Worm (Caenorhabditis elegans) whole organism, L1 larva: ENCODE results near the gene F14H8.4.

Source experiments
- Y116A8C.19 ChIP-seq: sonication (generic microtip); optimal IDR thresholded peaks from 2 replicates; lab custom pipeline; 2016; ENCODE audit warnings: missing compliant biosample characterization, missing genetic modification characterization, borderline replicate concordance
- aly-2 ChIP-seq: fragments of 150-350 bp; optimal IDR thresholded peaks from 2 replicates; lab custom pipeline; 2014; ENCODE audit warnings: missing biosample characterization, missing genetic modification characterization
- ama-1 ChIP-seq: fragments of 150-350 bp; optimal IDR thresholded peaks from 2 replicates; lab custom pipeline; 2014
- ceh-63 ChIP-seq: fragments of 200-800 bp; sonication (Bioruptor generic); optimal IDR thresholded peaks from 2 replicates; lab custom pipeline; 2018; ENCODE audit warnings: mild to moderate bottlenecking, missing genetic modification characterization, missing compliant biosample characterization
- ceh-82 ChIP-seq, 3 experiments: fragments of 150-350 bp in 1 of 3; sonication (generic microtip) in 2 of 3; optimal IDR thresholded peaks; 2 replicates each; lab custom pipeline; 2014 to 2017; ENCODE audit warnings: missing biosample characterization in 3 of 3, missing genetic modification characterization in 3 of 3
- efl-1 ChIP-seq, 4 experiments: fragments of 150-350 bp; optimal IDR thresholded peaks in 3 of 4; peaks in 1 of 4; 1 replicate in 1 of 4; 2 replicates in 3 of 4; lab custom pipeline; 2014; ENCODE audit warnings: missing biosample characterization in 2 of 4, missing genetic modification characterization in 2 of 4, missing genetic modification reagents in 2 of 4
- egl-13 ChIP-seq: sonication (generic microtip); optimal IDR thresholded peaks from 2 replicates; lab custom pipeline; 2016; ENCODE audit warnings: missing genotype, missing genetic modification reagents, missing genetic modification characterization, missing compliant biosample characterization
- elt-3 ChIP-seq, 6 experiments: fragments of 150-350 bp in 1 of 6; sonication (generic microtip); optimal IDR thresholded peaks; 2 replicates each; lab custom pipeline; 2017 to 2018; ENCODE audit warnings: missing biosample characterization in 6 of 6, missing genetic modification characterization in 6 of 6, inconsistent platforms in 1 of 6
- grh-1 ChIP-seq: fragments of 200-800 bp; sonication (Bioruptor generic); IDR thresholded peaks from 2 replicates; pipeline ENCODE4 v1.3.6; 2022; ENCODE audit warnings: missing genetic modification reagents, missing genetic modification characterization, missing compliant biosample characterization
- isw-1 ChIP-seq: fragments of 200-800 bp; sonication (Bioruptor generic); IDR thresholded peaks from 2 replicates; pipeline ENCODE4 v1.3.6; 2022; ENCODE audit warnings: missing genetic modification characterization, missing compliant biosample characterization
- lin-13 ChIP-seq: fragments of 150-350 bp; optimal IDR thresholded peaks from 2 replicates; lab custom pipeline; 2014; ENCODE audit warnings: missing biosample characterization, missing genetic modification reagents, missing genetic modification characterization
- lin-14 ChIP-seq: fragments of 200-800 bp; sonication (Bioruptor generic); optimal IDR thresholded peaks from 2 replicates; lab custom pipeline; 2018; ENCODE audit warnings: mild to moderate bottlenecking, missing genetic modification characterization, moderate library complexity, missing compliant biosample characterization
- lin-35 ChIP-seq, 2 experiments: fragments of 150-350 bp; optimal IDR thresholded peaks; 2 replicates each; lab custom pipeline; 2014; ENCODE audit warnings: missing biosample characterization in 2 of 2, missing genetic modification characterization in 2 of 2, missing genetic modification reagents in 2 of 2
- lir-3 ChIP-seq: sonication (generic microtip); optimal IDR thresholded peaks from 2 replicates; lab custom pipeline; 2016; ENCODE audit warnings: mild to moderate bottlenecking, missing genetic modification characterization, moderate library complexity, missing compliant biosample characterization; ENCODE audit not compliant: poor library complexity
- nhr-11 ChIP-seq: fragments of 150-350 bp; optimal IDR thresholded peaks from 2 replicates; lab custom pipeline; 2014; ENCODE audit warnings: missing biosample characterization, missing genetic modification characterization
- nhr-12 ChIP-seq: sonication (generic microtip); optimal IDR thresholded peaks from 2 replicates; lab custom pipeline; 2017; ENCODE audit warnings: missing biosample characterization, missing genetic modification characterization
- nhr-20 ChIP-seq: sonication (generic microtip); optimal IDR thresholded peaks from 2 replicates; lab custom pipeline; 2016; ENCODE audit warnings: mild to moderate bottlenecking, missing genetic modification characterization, missing compliant biosample characterization
- nhr-28 ChIP-seq: fragments of 150-350 bp; optimal IDR thresholded peaks from 2 replicates; lab custom pipeline; 2014; ENCODE audit warnings: missing biosample characterization, missing genetic modification characterization
- nhr-47 ChIP-seq: sonication (generic microtip); optimal IDR thresholded peaks from 2 replicates; lab custom pipeline; 2016; ENCODE audit warnings: mild to moderate bottlenecking, missing genetic modification characterization, moderate library complexity, missing compliant biosample characterization
- nhr-77 ChIP-seq: fragments of 150-350 bp; optimal IDR thresholded peaks from 2 replicates; lab custom pipeline; 2014; ENCODE audit warnings: missing biosample characterization, missing genetic modification characterization
- nhr-84 ChIP-seq: sonication (generic microtip); optimal IDR thresholded peaks from 2 replicates; lab custom pipeline; 2017; ENCODE audit warnings: missing biosample characterization, missing genetic modification characterization
- nhr-85 ChIP-seq: sonication (generic microtip); peaks from one replicate; lab custom pipeline; 2016; ENCODE audit warnings: missing genetic modification characterization, inconsistent platforms, missing compliant biosample characterization
- nhr-90 ChIP-seq: sonication (generic microtip); optimal IDR thresholded peaks from 2 replicates; lab custom pipeline; 2016; ENCODE audit warnings: mild to moderate bottlenecking, missing genetic modification characterization, missing compliant biosample characterization; ENCODE audit not compliant: poor library complexity
- pax-3 ChIP-seq: fragments of 200-800 bp; sonication (Bioruptor generic); optimal IDR thresholded peaks from 2 replicates; lab custom pipeline; 2018; ENCODE audit warnings: mild to moderate bottlenecking, missing genetic modification characterization, moderate library complexity, missing compliant biosample characterization
- snpc-4 ChIP-seq: fragments of 150-350 bp; optimal IDR thresholded peaks from 2 replicates; lab custom pipeline; 2014; ENCODE audit warnings: missing biosample characterization, missing genetic modification characterization
- unc-30 ChIP-seq: sonication (generic microtip); optimal IDR thresholded peaks from 2 replicates; lab custom pipeline; 2017; ENCODE audit warnings: missing biosample characterization, missing genetic modification characterization
- unc-62 ChIP-seq: fragments of 150-350 bp; optimal IDR thresholded peaks from 2 replicates; lab custom pipeline; 2014; ENCODE audit warnings: missing biosample characterization, missing genetic modification reagents, missing genetic modification characterization
- xbp-1 ChIP-seq: sonication (generic microtip); optimal IDR thresholded peaks from 2 replicates; lab custom pipeline; 2016; ENCODE audit warnings: missing genetic modification characterization, missing compliant biosample characterization
- ztf-11 ChIP-seq, 2 experiments: sonication (generic microtip); optimal IDR thresholded peaks; 2 replicates each; lab custom pipeline; 2016 to 2017; ENCODE audit warnings: missing genetic modification characterization in 2 of 2, missing biosample characterization in 1 of 2, missing compliant biosample characterization in 1 of 2

Gene F14H8.4

ce11 chrV:15052368-15052767 is 28.7 kb downstream of the F14H8.4 start, which contains the start of the genes fbxa-82 and C25D7.5:
fbxa-82 (minus strand) TSS chrV:15052530.
C25D7.5 (plus strand) TSS chrV:15052650.
- no peak for TF ChIP-seq isw-1 (GFP tag; lab: Robert Waterston, UW)
- no peak for TF ChIP-seq snpc-4 (tag; lab: Kevin White, UChicago)
- TF ChIP-seq nhr-28 (tag; lab: Kevin White, UChicago), result no peak
- TF ChIP-seq lin-13, result no peak
- TF ChIP-seq lir-3 (tag; lab: Kevin White, UChicago), result no peak
- TF ChIP-seq egl-13 (tag; lab: Kevin White, UChicago), result no peak
- no peak for TF ChIP-seq ceh-63 (GFP tag; lab: Kevin White, UChicago)
- no peak for TF ChIP-seq nhr-90 (tag; lab: Kevin White, UChicago)
- TF ChIP-seq ztf-11 (tag; optimal IDR thresholded peaks at IDR 0.05; lab: Kevin White, UChicago), result no peak
- no peak for TF ChIP-seq aly-2 (tag; lab: Kevin White, UChicago)
- TF ChIP-seq grh-1 (GFP tag; lab: Robert Waterston, UW), result no peak
- TF ChIP-seq nhr-84 (tag; lab: Kevin White, UChicago), result no peak
- TF ChIP-seq lin-14 (GFP tag; lab: Kevin White, UChicago), result no peak
- TF ChIP-seq ceh-82 (tag; optimal IDR thresholded peaks at IDR 0.05; lab: Kevin White, UChicago), result no peak
- TF ChIP-seq pax-3, result no peak
- no peak for TF ChIP-seq lin-35 (GFP tag; optimal IDR thresholded peaks at IDR 0.05; lab: Kevin White, UChicago)
- TF ChIP-seq nhr-20 (tag; lab: Kevin White, UChicago), result no peak
- TF ChIP-seq xbp-1 (tag; lab: Kevin White, UChicago), result no peak

ce11 chrV:15054733-15055132 is 31.1 kb downstream of the F14H8.4 start:
- TF ChIP-seq nhr-12, result no peak
- no peak for TF ChIP-seq nhr-90 (tag; lab: Kevin White, UChicago)
- TF ChIP-seq Y116A8C.19, result no peak

ce11 chrV:15055873-15056272 is 32.2 kb downstream of the F14H8.4 start, which contains the start of gene C25D7.16:
C25D7.16 (plus strand) TSS chrV:15056173.
- no peak for TF ChIP-seq efl-1 (optimal IDR thresholded peaks at IDR 0.05; lab: Kevin White, UChicago)
- TF ChIP-seq efl-1 (GFP tag; optimal IDR thresholded peaks at IDR 0.05 in 1 of 2; lab: Kevin White, UChicago), result peak in 1 of 2 experiments; percentile 49
- TF ChIP-seq nhr-47, result no peak
- no peak for TF ChIP-seq aly-2 (tag; lab: Kevin White, UChicago)
- TF ChIP-seq elt-3 (tag; optimal IDR thresholded peaks at IDR 0.05; lab: Kevin White, UChicago), result no peak
- TF ChIP-seq, all 84 proteins: peak for 1

- no peak for TF ChIP-seq nhr-20 (tag; lab: Kevin White, UChicago)
- TF ChIP-seq snpc-4 (tag; lab: Kevin White, UChicago), result no peak
- TF ChIP-seq nhr-77, result no peak
- TF ChIP-seq, all 84 proteins: peak for 0
These were observed 32.7 kb downstream of the F14H8.4 start for ce11 chrV:15056346-15056839.

- TF ChIP-seq unc-30 (tag; lab: Kevin White, UChicago) (no peak), ama-1 (lab: Kevin White, UChicago) (no peak), unc-62 (GFP tag; lab: Kevin White, UChicago) (no peak), nhr-11 (tag; lab: Kevin White, UChicago) (no peak)
These were observed 34.1 kb downstream of the F14H8.4 start for ce11 chrV:15057724-15058123.

ce11 chrV:15058423-15058822 is 34.8 kb downstream of the F14H8.4 start:
- TF ChIP-seq nhr-12 (no peak), nhr-85 (peak; percentile 34)

ce11 chrV:15058965-15059364 is 35.3 kb downstream of the F14H8.4 start:
- TF ChIP-seq efl-1 (optimal IDR thresholded peaks at IDR 0.05; lab: Kevin White, UChicago) (no peak), efl-1 (GFP tag; optimal IDR thresholded peaks at IDR 0.05 in 1 of 2; lab: Kevin White, UChicago) (peak in 1 of 2 experiments; percentile 87), elt-3 (tag; optimal IDR thresholded peaks at IDR 0.05; lab: Kevin White, UChicago) (no peak), grh-1 (GFP tag; lab: Robert Waterston, UW) (0 out of 2 replicates have a peak, but pooled peaks have one; percentile 2)
